Fruit fly (Drosophila melanogaster) whole organism, prepupa: Measurements from ENCODE around the gene prt.

Experiments used
- CG10631 ChIP-seq: fragments of 200-800 bp; sonication (Bioruptor generic); optimal IDR thresholded peaks from 2 replicates; lab custom pipeline; 2016; ENCODE audit warnings: missing biosample characterization, missing genetic modification characterization
- CG10669 ChIP-seq: fragments of 200-800 bp; sonication (Bioruptor generic); optimal IDR thresholded peaks from 3 replicates; lab custom pipeline; 2018; ENCODE audit warnings: missing biosample characterization, mild to moderate bottlenecking, missing genetic modification characterization, moderate library complexity
- CG11294 ChIP-seq: fragments of 200-800 bp; sonication (Bioruptor generic); IDR thresholded peaks from 2 replicates; pipeline ENCODE4 v1.3.6; 2022; ENCODE audit warnings: missing biosample characterization, missing genetic modification characterization
- CG11902 ChIP-seq: fragments of 200-800 bp; sonication (Bioruptor generic); optimal IDR thresholded peaks from 3 replicates; lab custom pipeline; 2016; ENCODE audit warnings: missing biosample characterization, missing genetic modification characterization
- CG16779 ChIP-seq: fragments of 200-800 bp; sonication (Bioruptor generic); optimal IDR thresholded peaks from 3 replicates; lab custom pipeline; 2017; ENCODE audit warnings: missing biosample characterization, mild to moderate bottlenecking, missing genetic modification characterization
- CG3032 ChIP-seq: fragments of 200-800 bp; optimal IDR thresholded peaks from 2 replicates; lab custom pipeline; 2019; ENCODE audit warnings: missing biosample characterization, mild to moderate bottlenecking, missing genetic modification characterization, moderate library complexity
- CG31627 ChIP-seq: fragments of 200-800 bp; sonication (Bioruptor generic); optimal IDR thresholded peaks from 3 replicates; lab custom pipeline; 2016; ENCODE audit warnings: missing biosample characterization, missing genetic modification characterization
- CG32006 ChIP-seq: fragments of 200-800 bp; sonication (Bioruptor generic); optimal IDR thresholded peaks from 3 replicates; lab custom pipeline; 2017; ENCODE audit warnings: missing biosample characterization, mild to moderate bottlenecking, missing genetic modification characterization
- CG34406 ChIP-seq: fragments of 200-800 bp; sonication (Bioruptor generic); optimal IDR thresholded peaks from 3 replicates; lab custom pipeline; 2016; ENCODE audit warnings: missing biosample characterization, missing genetic modification characterization
- CG3919 ChIP-seq: fragments of 200-800 bp; sonication (Bioruptor generic); optimal IDR thresholded peaks from 3 replicates; lab custom pipeline; 2016; ENCODE audit warnings: missing biosample characterization, missing genetic modification characterization
- CG4318 ChIP-seq: fragments of 200-800 bp; sonication (Bioruptor generic); optimal IDR thresholded peaks from 3 replicates; lab custom pipeline; 2017; ENCODE audit warnings: missing biosample characterization, mild to moderate bottlenecking, missing genetic modification characterization
- CG6163 ChIP-seq: fragments of 200-800 bp; sonication (Bioruptor generic); IDR thresholded peaks from 3 replicates; pipeline ENCODE4 v1.3.6; 2022; ENCODE audit warnings: missing biosample characterization, missing genetic modification characterization
- CG6276 ChIP-seq: fragments of 200-800 bp; sonication (Bioruptor generic); optimal IDR thresholded peaks from 2 replicates; lab custom pipeline; 2017; ENCODE audit warnings: missing biosample characterization, mild to moderate bottlenecking, missing genetic modification characterization
- CG6808 ChIP-seq: fragments of 200-800 bp; sonication (Bioruptor generic); optimal IDR thresholded peaks from 3 replicates; lab custom pipeline; 2017; ENCODE audit warnings: missing biosample characterization, missing genetic modification characterization, mild to moderate bottlenecking, moderate library complexity, missing genetic modification reagents
- CG6854 ChIP-seq: fragments of 200-800 bp; sonication (Bioruptor generic); optimal IDR thresholded peaks from 2 replicates; lab custom pipeline; 2017; ENCODE audit warnings: missing biosample characterization, mild to moderate bottlenecking, missing genetic modification characterization
- CG8119 ChIP-seq: fragments of 200-800 bp; sonication (Bioruptor generic); IDR thresholded peaks from 3 replicates; pipeline ENCODE4 v1.3.6; 2022; ENCODE audit warnings: missing biosample characterization, missing genetic modification characterization
- CG8319 ChIP-seq: fragments of 200-800 bp; sonication (Bioruptor generic); optimal IDR thresholded peaks from 3 replicates; lab custom pipeline; 2016; ENCODE audit warnings: missing biosample characterization, missing genetic modification characterization
- CG8632 ChIP-seq: fragments of 200-800 bp; sonication (Bioruptor generic); optimal IDR thresholded peaks from 3 replicates; lab custom pipeline; 2016; ENCODE audit warnings: missing biosample characterization, missing genetic modification characterization
- CG9139 ChIP-seq: fragments of 200-800 bp; sonication (Bioruptor generic); optimal IDR thresholded peaks from 3 replicates; lab custom pipeline; 2017; ENCODE audit warnings: missing biosample characterization, mild to moderate bottlenecking, missing genetic modification characterization
- Eip75B ChIP-seq: fragments of 200-800 bp; sonication (Bioruptor generic); optimal IDR thresholded peaks from 3 replicates; lab custom pipeline; 2016; ENCODE audit warnings: missing biosample characterization, missing genetic modification characterization
- Eip78C ChIP-seq: fragments of 200-800 bp; sonication (Bioruptor generic); peaks from one replicate; lab custom pipeline; 2016; ENCODE audit warnings: missing biosample characterization, missing genetic modification characterization
- Eip93F ChIP-seq: fragments of 200-800 bp; sonication (Bioruptor generic); optimal IDR thresholded peaks from 2 replicates; lab custom pipeline; 2016; ENCODE audit warnings: missing biosample characterization, mild to moderate bottlenecking, missing genetic modification characterization
- Ets21C ChIP-seq: fragments of 200-800 bp; sonication (Bioruptor generic); optimal IDR thresholded peaks from 3 replicates; lab custom pipeline; 2016; ENCODE audit warnings: missing biosample characterization, missing genetic modification characterization
- Ets96B ChIP-seq: fragments of 200-800 bp; optimal IDR thresholded peaks from 2 replicates; lab custom pipeline; 2019; ENCODE audit warnings: missing biosample characterization, mild to moderate bottlenecking, missing genetic modification characterization, moderate library complexity
- Hr39 ChIP-seq: fragments of 200-800 bp; sonication (Bioruptor generic); optimal IDR thresholded peaks from 2 replicates; lab custom pipeline; 2016; ENCODE audit warnings: missing biosample characterization, missing genetic modification characterization
- Hr4 ChIP-seq: fragments of 200-800 bp; sonication (Bioruptor generic); optimal IDR thresholded peaks from 3 replicates; lab custom pipeline; 2016; ENCODE audit warnings: missing biosample characterization, missing genetic modification characterization
- Lpt ChIP-seq: fragments of 200-800 bp; sonication (Bioruptor generic); optimal IDR thresholded peaks from 3 replicates; lab custom pipeline; 2016; ENCODE audit warnings: missing biosample characterization, missing genetic modification characterization
- Met ChIP-seq: fragments of 200-800 bp; sonication (Bioruptor generic); optimal IDR thresholded peaks from 3 replicates; lab custom pipeline; 2016; ENCODE audit warnings: missing biosample characterization, missing genetic modification characterization
- OdsH ChIP-seq: fragments of 200-800 bp; sonication (Bioruptor generic); optimal IDR thresholded peaks from 3 replicates; lab custom pipeline; 2016; ENCODE audit warnings: missing biosample characterization, missing genetic modification characterization
- Smox ChIP-seq: fragments of 200-800 bp; sonication (Bioruptor generic); optimal IDR thresholded peaks from 3 replicates; lab custom pipeline; 2016; ENCODE audit warnings: missing biosample characterization, missing genetic modification characterization
- Sox102F ChIP-seq: fragments of 200-800 bp; sonication (Bioruptor generic); optimal IDR thresholded peaks from 2 replicates; lab custom pipeline; 2016; ENCODE audit warnings: missing biosample characterization, mild to moderate bottlenecking, missing genetic modification characterization
- Sox14 ChIP-seq: fragments of 200-800 bp; sonication (Bioruptor generic); optimal IDR thresholded peaks from 3 replicates; lab custom pipeline; 2016; ENCODE audit warnings: missing biosample characterization, missing genetic modification characterization
- Sox15 ChIP-seq: fragments of 200-800 bp; sonication (Bioruptor generic); optimal IDR thresholded peaks from 3 replicates; lab custom pipeline; 2016; ENCODE audit warnings: missing biosample characterization, missing genetic modification characterization
- cyc ChIP-seq: fragments of 200-800 bp; sonication (Bioruptor generic); optimal IDR thresholded peaks from 3 replicates; lab custom pipeline; 2016; ENCODE audit warnings: missing biosample characterization, missing genetic modification characterization
- dsx ChIP-seq: fragments of 200-800 bp; optimal IDR thresholded peaks from 3 replicates; lab custom pipeline; 2019; ENCODE audit warnings: missing biosample characterization, mild to moderate bottlenecking, missing genetic modification characterization, moderate library complexity; ENCODE audit not compliant: poor library complexity, severe bottlenecking
- eg ChIP-seq: fragments of 200-800 bp; sonication (Bioruptor generic); IDR thresholded peaks from 3 replicates; pipeline ENCODE4 v1.3.6; 2022; ENCODE audit warnings: missing biosample characterization, missing genetic modification characterization
- fd59A ChIP-seq: fragments of 200-800 bp; sonication (Bioruptor generic); optimal IDR thresholded peaks from 2 replicates; lab custom pipeline; 2017; ENCODE audit warnings: missing biosample characterization, mild to moderate bottlenecking, missing genetic modification characterization, missing genetic modification reagents
- fd85E ChIP-seq: fragments of 200-800 bp; sonication (Bioruptor generic); optimal IDR thresholded peaks from 3 replicates; lab custom pipeline; 2016; ENCODE audit warnings: missing biosample characterization, missing genetic modification characterization
- fkh ChIP-seq: fragments of 200-800 bp; sonication (Bioruptor generic); optimal IDR thresholded peaks from 3 replicates; lab custom pipeline; 2017; ENCODE audit warnings: missing biosample characterization, mild to moderate bottlenecking, missing genetic modification characterization, moderate library complexity
- lz ChIP-seq: fragments of 200-800 bp; sonication (Bioruptor generic); optimal IDR thresholded peaks from 3 replicates; lab custom pipeline; 2016; ENCODE audit warnings: missing biosample characterization, missing genetic modification characterization
- net ChIP-seq: fragments of 200-800 bp; sonication (Bioruptor generic); optimal IDR thresholded peaks from 3 replicates; lab custom pipeline; 2016; ENCODE audit warnings: missing biosample characterization, missing genetic modification characterization
- pdm3 ChIP-seq: fragments of 200-800 bp; sonication (Bioruptor generic); optimal IDR thresholded peaks from 3 replicates; lab custom pipeline; 2016; ENCODE audit warnings: missing biosample characterization, missing genetic modification characterization
- salr ChIP-seq, 2 experiments: fragments of 200-800 bp; sonication (Bioruptor generic); optimal IDR thresholded peaks; 3 replicates each; lab custom pipeline; 2016 to 2018; ENCODE audit warnings: missing biosample characterization in 2 of 2, missing genetic modification characterization in 2 of 2, mild to moderate bottlenecking in 1 of 2
- spab ChIP-seq: fragments of 200-800 bp; sonication (Bioruptor generic); optimal IDR thresholded peaks from 2 replicates; lab custom pipeline; 2017; ENCODE audit warnings: missing biosample characterization, mild to moderate bottlenecking, missing genetic modification characterization, missing genetic modification reagents
- ss ChIP-seq, 2 experiments: fragments of 200-800 bp; sonication (Bioruptor generic); optimal IDR thresholded peaks; 2 replicates in 1 of 2; 3 replicates in 1 of 2; lab custom pipeline; 2017 to 2018; ENCODE audit warnings: mild to moderate bottlenecking in 2 of 2, missing biosample characterization in 2 of 2, missing genetic modification characterization in 2 of 2, moderate library complexity in 1 of 2
- svp ChIP-seq: fragments of 200-800 bp; sonication (Bioruptor generic); peaks from one replicate; lab custom pipeline; 2016; ENCODE audit warnings: missing biosample characterization, missing genetic modification characterization
- topi ChIP-seq: fragments of 200-800 bp; sonication (Bioruptor generic); optimal IDR thresholded peaks from 3 replicates; lab custom pipeline; 2016; ENCODE audit warnings: missing biosample characterization, missing genetic modification characterization
- vri ChIP-seq: fragments of 200-800 bp; sonication (Bioruptor generic); optimal IDR thresholded peaks from 3 replicates; lab custom pipeline; 2016; ENCODE audit warnings: missing biosample characterization, mild to moderate bottlenecking, missing genetic modification characterization

The prt gene

DNA sequence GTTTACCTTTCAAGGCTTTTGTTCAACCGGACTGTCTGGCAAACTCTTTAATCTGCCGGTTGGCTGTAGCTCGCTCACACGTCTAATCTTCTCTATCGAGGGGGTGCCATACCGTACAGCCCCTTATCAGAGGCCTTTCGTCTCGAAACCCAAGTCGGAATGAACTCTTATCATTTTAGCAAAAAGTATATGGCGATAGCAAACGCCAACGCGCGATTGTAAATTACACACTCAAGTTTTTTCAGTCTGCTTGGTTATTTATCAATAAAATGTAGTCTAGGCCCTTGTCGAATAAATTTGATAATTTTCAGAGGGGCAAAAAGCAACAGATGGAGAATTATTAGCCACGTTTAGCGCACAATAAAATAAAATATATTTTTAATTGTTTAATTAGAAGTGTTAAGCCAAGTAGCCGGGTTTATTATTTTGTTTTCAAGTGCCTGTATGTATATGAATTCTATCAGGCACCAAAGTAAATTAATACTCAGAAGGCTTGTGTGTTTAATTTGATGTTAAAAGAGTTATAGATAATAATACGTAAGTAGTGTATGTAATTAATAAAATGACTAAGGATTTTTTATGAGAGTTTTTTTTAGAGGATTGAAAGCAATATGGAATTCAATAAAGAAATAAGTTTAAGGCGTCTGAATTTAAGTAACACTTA is 26.1 kb upstream of the prt start (continued):
- TF ChIP-seq CG9139 (no peak), Lpt (GFP tag; lab: Kevin White, UChicago) (no peak), Eip78C (GFP tag; lab: Kevin White, UChicago) (peak; percentile 1), eg (GFP tag; lab: Robert Waterston, UW) (no peak), CG31627 (GFP tag; lab: Kevin White, UChicago) (no peak), svp (GFP tag; lab: Kevin White, UChicago) (peak; percentile 83), salr (GFP tag; optimal IDR thresholded peaks at IDR 0.05; lab: Kevin White, UChicago) (no peak), CG3032 (tag; lab: Kevin White, UChicago) (no peak), Smox (no peak), cyc (GFP tag; lab: Kevin White, UChicago) (no peak)

DNA sequence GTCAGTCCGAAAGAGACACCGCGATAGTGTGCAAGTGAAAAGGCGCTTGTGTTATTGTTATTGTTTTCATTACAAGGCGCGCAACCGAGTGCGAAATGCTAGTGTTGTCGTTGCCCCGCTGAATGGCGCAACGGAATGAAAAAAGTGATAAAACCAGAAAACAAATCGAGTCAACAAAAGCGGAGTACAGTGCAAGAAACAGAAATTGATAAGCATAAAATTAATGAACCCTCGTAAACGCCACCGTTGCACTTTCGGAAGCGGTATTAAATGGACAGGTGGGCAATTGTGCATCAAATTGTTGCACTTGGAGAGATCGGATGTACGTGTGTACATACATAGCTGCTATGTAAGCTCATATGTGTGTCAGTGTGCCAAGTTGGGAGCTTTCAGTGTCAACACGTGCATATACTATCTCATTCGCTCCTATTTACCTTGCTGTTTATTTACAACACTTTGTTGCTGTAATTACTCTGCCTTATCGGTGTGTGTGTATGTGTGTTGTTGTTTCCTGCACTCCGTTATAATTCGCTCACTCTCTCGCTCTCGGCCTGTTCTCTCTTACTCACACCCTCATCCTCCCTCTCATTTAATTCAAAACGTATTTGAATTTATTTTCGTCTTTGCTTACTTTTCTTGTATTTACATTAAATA is 24.7 kb upstream of the prt start:
- TF ChIP-seq salr (GFP tag; optimal IDR thresholded peaks at IDR 0.05; lab: Kevin White, UChicago) (peak in 1 of 2 experiments; percentile 39), OdsH (GFP tag; lab: Kevin White, UChicago) (peak; percentile 51), pdm3 (GFP tag; lab: Kevin White, UChicago) (peak; percentile 26), net (no peak), lz (GFP tag; lab: Kevin White, UChicago) (peak; percentile 41), Hr39 (peak; percentile 15), CG11294 (GFP tag; lab: Robert Waterston, UW) (peak; percentile 10; the same call in 1 of the 2 replicates), Sox15 (GFP tag; lab: Kevin White, UChicago) (no peak), Lpt (GFP tag; lab: Kevin White, UChicago) (no peak), dsx (GFP tag; lab: Kevin White, UChicago) (peak; percentile 80), Eip75B (GFP tag; lab: Kevin White, UChicago) (peak; percentile 65), CG6808 (GFP tag; lab: Kevin White, UChicago) (peak; percentile 59), cyc (GFP tag; lab: Kevin White, UChicago) (no peak), fd59A (GFP tag; lab: Kevin White, UChicago) (no peak), fkh (GFP tag; lab: Kevin White, UChicago) (peak; percentile 92), spab (GFP tag; lab: Kevin White, UChicago) (peak; percentile 20), CG6276 (GFP tag; lab: Kevin White, UChicago) (peak; percentile 33), Eip93F (GFP tag; lab: Kevin White, UChicago) (no peak), CG32006 (peak; percentile 47), CG8119 (peak; percentile 74), Ets96B (no peak), Ets21C (GFP tag; lab: Kevin White, UChicago) (peak; percentile 6), CG3919 (GFP tag; lab: Kevin White, UChicago) (peak; percentile 61), Met (GFP tag; lab: Kevin White, UChicago) (no peak), Sox14 (GFP tag; lab: Kevin White, UChicago) (peak; percentile 36), CG10631 (GFP tag; lab: Kevin White, UChicago) (peak; percentile 47), CG34406 (GFP tag; lab: Kevin White, UChicago) (no peak), Eip78C (GFP tag; lab: Kevin White, UChicago) (peak; percentile 91), CG8319 (GFP tag; lab: Kevin White, UChicago) (peak; percentile 48), Hr4 (GFP tag; lab: Kevin White, UChicago) (peak; percentile 56), Sox102F (GFP tag; lab: Kevin White, UChicago) (peak; percentile 33), CG4318 (no peak), CG6163 (GFP tag; lab: Robert Waterston, UW) (peak; percentile 65), CG10669 (GFP tag; lab: Kevin White, UChicago) (peak; percentile 36), CG16779 (tag; lab: Kevin White, UChicago) (peak; percentile 23), vri (peak; percentile 56), CG8632 (peak; percentile 5), fd85E (no peak), Smox (no peak), ss (GFP tag; optimal IDR thresholded peaks at IDR 0.05; lab: Kevin White, UChicago) (peak; percentile 55 to 61), topi (GFP tag; lab: Kevin White, UChicago) (peak; percentile 8), CG6854 (GFP tag; lab: Kevin White, UChicago) (peak; percentile 6), CG11902 (no peak)
